Worm (Caenorhabditis elegans): ENCODE data around the gene spp-13.

Gene spp-13

DNA sequence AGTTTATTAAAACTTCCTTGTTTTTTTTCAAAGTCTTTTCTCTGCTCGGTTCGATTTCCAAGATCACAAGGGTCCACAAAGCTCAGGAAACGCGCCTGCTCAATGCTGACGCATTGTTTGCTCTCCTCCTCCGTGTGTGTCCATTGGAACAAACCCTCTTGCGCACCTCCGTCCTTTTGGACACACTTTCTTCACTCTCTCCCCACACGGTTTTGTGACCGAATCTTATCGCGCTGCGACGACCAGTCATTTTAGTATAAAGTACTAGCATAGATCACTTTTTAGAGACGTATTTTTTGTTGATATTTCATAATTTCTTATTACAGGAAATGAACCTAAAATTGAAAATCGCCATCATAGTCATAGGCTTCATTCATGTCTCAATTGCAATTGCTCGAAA is 50.1 kb downstream of the spp-13 start (continued):
- no peak for TF ChIP-seq zfp-2 (tag; optimal IDR thresholded peaks at IDR 0.05)
- TF ChIP-seq ceh-28 (tag; optimal IDR thresholded peaks at IDR 0.05): no peak
- no peak for TF ChIP-seq lin-38 (GFP tag; IDR thresholded peaks at IDR 0.05)
- TF ChIP-seq lin-13 (GFP tag; optimal IDR thresholded peaks at IDR 0.05): peak; percentile 50
- no peak for TF ChIP-seq zip-2 (tag; optimal IDR thresholded peaks at IDR 0.05)
- peak; percentile 19 for TF ChIP-seq ceh-32 (tag; optimal IDR thresholded peaks at IDR 0.05; ENCODE audit: poor library complexity)
- TF ChIP-seq daf-16 (GFP tag; optimal IDR thresholded peaks at IDR 0.05): peak in 1 of 2 experiments; percentile 23
- peak; percentile 72 for TF ChIP-seq daf-16 (tag; optimal IDR thresholded peaks at IDR 0.05)
- TF ChIP-seq F49E8.2 (tag; optimal IDR thresholded peaks at IDR 0.05; ENCODE audit: borderline replicate concordance): no peak
- no peak for TF ChIP-seq lir-3 (tag; optimal IDR thresholded peaks at IDR 0.05)
- peak; percentile 28 for TF ChIP-seq fkh-10 (GFP tag; optimal IDR thresholded peaks at IDR 0.05)
- no peak for TF ChIP-seq zfp-3 (GFP tag; conservative IDR thresholded peaks at IDR 0.05)
- peak; percentile 33 for TF ChIP-seq nhr-48 (tag; optimal IDR thresholded peaks at IDR 0.05)
- TF ChIP-seq T26A8.4 (GFP tag; IDR thresholded peaks at IDR 0.05): no peak
- no peak for TF ChIP-seq ama-1 (optimal IDR thresholded peaks at IDR 0.05)
- TF ChIP-seq nhr-41 (GFP tag; IDR thresholded peaks at IDR 0.05): no peak
- TF ChIP-seq Y105C5A.15 (GFP tag; IDR thresholded peaks at IDR 0.05): no peak
- TF ChIP-seq nhr-77 (tag; optimal IDR thresholded peaks at IDR 0.05): peak; percentile 73
- TF ChIP-seq nhr-28 (tag; optimal IDR thresholded peaks at IDR 0.05): peak; percentile 84
- no peak for TF ChIP-seq nhr-76 (tag; optimal IDR thresholded peaks at IDR 0.05)
- TF ChIP-seq snpc-1.2 (GFP tag; IDR thresholded peaks at IDR 0.05): no peak
- no peak for TF ChIP-seq madf-9 (GFP tag; conservative IDR thresholded peaks at IDR 0.05)
- no peak for TF ChIP-seq daf-19 (GFP tag; conservative IDR thresholded peaks at IDR 0.05)
- no peak for TF ChIP-seq nhr-10 (tag; optimal IDR thresholded peaks at IDR 0.05)

DNA sequence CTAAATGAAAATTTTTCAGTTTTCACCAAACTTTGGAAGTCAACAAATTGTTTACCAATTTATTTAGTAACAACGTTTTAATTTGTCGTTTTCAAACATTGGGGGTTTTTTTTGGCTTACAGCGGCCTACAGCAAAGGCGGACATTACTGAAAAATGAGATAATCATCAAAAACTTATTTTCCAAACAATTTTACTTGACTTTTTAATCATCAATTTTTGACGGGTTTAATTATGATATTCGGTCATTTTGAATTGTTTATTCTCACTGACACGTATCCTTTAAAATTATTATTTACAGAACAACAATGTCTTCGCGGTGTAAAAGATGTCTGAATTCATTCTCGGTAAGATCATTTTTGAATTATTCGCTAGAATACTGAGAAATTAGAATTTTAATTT is 50.8 kb downstream of the spp-13 start, which contains the start of gene F40B5.2:
Gene F40B5.2 (plus strand): TSS at position 301 of the 400 bp plus-strand sequence.
- TF ChIP-seq dpl-1 (GFP tag; optimal IDR thresholded peaks at IDR 0.05) (no peak), D1046.2 (GFP tag; IDR thresholded peaks at IDR 0.05) (no peak), F26F4.8 (GFP tag; conservative IDR thresholded peaks at IDR 0.05) (no peak), lin-13 (GFP tag; optimal IDR thresholded peaks at IDR 0.05) (no peak), F49E8.2 (tag; optimal IDR thresholded peaks at IDR 0.05; ENCODE audit: borderline replicate concordance) (no peak), nhr-41 (GFP tag; IDR thresholded peaks at IDR 0.05) (no peak), unc-39 (tag; optimal IDR thresholded peaks at IDR 0.05) (no peak), madf-9 (GFP tag; conservative IDR thresholded peaks at IDR 0.05) (no peak), nhr-42 (GFP tag; IDR thresholded peaks at IDR 0.05) (no peak), set-16 (GFP tag; IDR thresholded peaks at IDR 0.05) (no peak), sdz-12 (GFP tag; optimal IDR thresholded peaks at IDR 0.05) (no peak), daf-19 (GFP tag; conservative IDR thresholded peaks at IDR 0.05) (no peak), ZK546.5 (tag; optimal IDR thresholded peaks at IDR 0.05) (no peak), lin-38 (GFP tag; IDR thresholded peaks at IDR 0.05) (no peak), madf-5 (GFP tag; IDR thresholded peaks at IDR 0.05) (no peak)

Data from whole organism, L4 larva.